Worm (Caenorhabditis elegans) whole organism, L4 larva: ENCODE measurements around the gene mlt-11.

Experiments
- F10B5.3 ChIP-seq: sonication (generic microtip); optimal IDR thresholded peaks from 2 replicates; lab custom pipeline; 2016; ENCODE audit warnings: mild to moderate bottlenecking, missing genetic modification characterization, missing compliant biosample characterization
- F44E2.7 ChIP-seq: fragments of 200-800 bp; sonication (Bioruptor generic); IDR thresholded peaks from 2 replicates; pipeline ENCODE4 v2.1.2; 2022; ENCODE audit warnings: missing genetic modification characterization, missing compliant biosample characterization
- R02D3.7 ChIP-seq: fragments of 150-350 bp; sonication (generic microtip); optimal IDR thresholded peaks from 3 replicates; lab custom pipeline; 2014; ENCODE audit warnings: missing biosample characterization, missing genetic modification characterization
- T20F7.1 ChIP-seq: fragments of 200-800 bp; sonication (Bioruptor generic); optimal IDR thresholded peaks from 2 replicates; lab custom pipeline; 2018; ENCODE audit warnings: mild to moderate bottlenecking, missing genetic modification characterization, missing compliant biosample characterization
- T26A8.4 ChIP-seq: fragments of 200-800 bp; sonication (Bioruptor generic); IDR thresholded peaks from 2 replicates; pipeline ENCODE4 v1.3.6; 2022; ENCODE audit warnings: missing genetic modification characterization, missing compliant biosample characterization
- Y105C5A.15 ChIP-seq: fragments of 200-800 bp; sonication (Bioruptor generic); IDR thresholded peaks from 2 replicates; pipeline ENCODE4 v1.3.6; 2022; ENCODE audit warnings: missing genetic modification characterization, missing compliant biosample characterization
- Y75B8A.6 ChIP-seq: fragments of 200-800 bp; sonication (Bioruptor generic); IDR thresholded peaks from 2 replicates; pipeline ENCODE4 v1.3.6; 2022; ENCODE audit warnings: missing genetic modification reagents, missing genetic modification characterization, missing compliant biosample characterization
- aly-2 ChIP-seq: sonication (generic microtip); optimal IDR thresholded peaks from 2 replicates; lab custom pipeline; 2018; ENCODE audit warnings: missing biosample characterization, missing genetic modification characterization
- arid-1 ChIP-seq: fragments of 200-800 bp; sonication (Bioruptor generic); conservative IDR thresholded peaks from 2 replicates; pipeline ENCODE4 v1.3.6; 2022; ENCODE audit warnings: missing genetic modification reagents, missing genetic modification characterization, missing compliant biosample characterization
- attf-4 ChIP-seq: sonication (generic microtip); optimal IDR thresholded peaks from 3 replicates; lab custom pipeline; 2017; ENCODE audit warnings: missing biosample characterization, missing genetic modification characterization
- ceh-20 ChIP-seq: fragments of 200-800 bp; sonication (Bioruptor generic); IDR thresholded peaks from 2 replicates; pipeline ENCODE4 v1.3.6; 2022; ENCODE audit warnings: missing genetic modification reagents, missing genetic modification characterization, missing compliant biosample characterization
- ceh-28 ChIP-seq: fragments of 150-350 bp; optimal IDR thresholded peaks from 2 replicates; lab custom pipeline; 2014; ENCODE audit warnings: missing biosample characterization, missing genetic modification reagents, missing genetic modification characterization
- ces-1 ChIP-seq: fragments of 150-350 bp; sonication (generic microtip); optimal IDR thresholded peaks from 4 replicates; lab custom pipeline; 2014; ENCODE audit warnings: missing biosample characterization, missing genetic modification reagents, missing genetic modification characterization
- cey-2 ChIP-seq: sonication (generic microtip); optimal IDR thresholded peaks from 3 replicates; lab custom pipeline; 2017; ENCODE audit warnings: missing genetic modification characterization, mild to moderate bottlenecking, missing compliant biosample characterization, antibody characterized with exemption, borderline replicate concordance; ENCODE audit not compliant: insufficient read depth
- ctbp-1 ChIP-seq: fragments of 200-800 bp; sonication (Bioruptor generic); IDR thresholded peaks from 2 replicates; pipeline ENCODE4 v1.3.6; 2022; ENCODE audit warnings: missing genetic modification reagents, missing genetic modification characterization, missing compliant biosample characterization
- daf-12 ChIP-seq: fragments of 150-350 bp; optimal IDR thresholded peaks from 2 replicates; lab custom pipeline; 2014; ENCODE audit warnings: missing biosample characterization, missing genetic modification reagents, missing genetic modification characterization
- daf-19 ChIP-seq: fragments of 200-800 bp; sonication (Bioruptor generic); conservative IDR thresholded peaks from 2 replicates; pipeline ENCODE4 v1.3.6; 2022; ENCODE audit warnings: missing genetic modification characterization, missing compliant biosample characterization
- daf-8 ChIP-seq: fragments of 200-800 bp; sonication (Bioruptor generic); IDR thresholded peaks from 2 replicates; pipeline ENCODE4 v1.3.6; 2022; ENCODE audit warnings: missing genetic modification characterization, missing compliant biosample characterization
- dmd-9 ChIP-seq: fragments of 200-800 bp; sonication (Bioruptor generic); IDR thresholded peaks from 2 replicates; pipeline ENCODE4 v1.3.6; 2022; ENCODE audit warnings: missing genetic modification reagents, missing genetic modification characterization, missing compliant biosample characterization
- fkh-10 ChIP-seq: fragments of 150-350 bp; optimal IDR thresholded peaks from 2 replicates; lab custom pipeline; 2014; ENCODE audit warnings: missing biosample characterization, missing genetic modification reagents, missing genetic modification characterization
- fos-1 ChIP-seq: fragments of 150-350 bp; optimal IDR thresholded peaks from 2 replicates; lab custom pipeline; 2014; ENCODE audit warnings: missing biosample characterization, missing genetic modification characterization
- hif-1 ChIP-seq, 2 experiments: sonication (generic microtip); optimal IDR thresholded peaks; 2 replicates each; lab custom pipeline; 2016 to 2017; ENCODE audit warnings: missing compliant biosample characterization in 2 of 2, missing genetic modification characterization in 2 of 2, missing genetic modification reagents in 2 of 2, missing genotype in 2 of 2, mild to moderate bottlenecking in 1 of 2
- hlh-30 ChIP-seq: sonication (generic microtip); optimal IDR thresholded peaks from 2 replicates; lab custom pipeline; 2017; ENCODE audit warnings: antibody characterized with exemption, mild to moderate bottlenecking, missing genetic modification characterization, missing compliant biosample characterization; ENCODE audit not compliant: insufficient read depth
- hmg-1.1 ChIP-seq: fragments of 200-800 bp; sonication (Bioruptor generic); IDR thresholded peaks from 2 replicates; pipeline ENCODE4 v1.3.6; 2022; ENCODE audit warnings: missing genetic modification reagents, missing genetic modification characterization, missing compliant biosample characterization
- jun-1 ChIP-seq: fragments of 150-350 bp; optimal IDR thresholded peaks from 2 replicates; lab custom pipeline; 2014; ENCODE audit warnings: missing biosample characterization, missing genetic modification reagents, missing genetic modification characterization
- lim-7 ChIP-seq: fragments of 200-800 bp; sonication (Bioruptor generic); IDR thresholded peaks from 2 replicates; pipeline ENCODE4 v1.3.6; 2022; ENCODE audit warnings: missing genetic modification characterization, missing compliant biosample characterization
- lin-1 ChIP-seq: fragments of 200-800 bp; sonication (Bioruptor generic); IDR thresholded peaks from 2 replicates; pipeline ENCODE4 v1.3.6; 2022; ENCODE audit warnings: missing genetic modification reagents, missing genetic modification characterization, missing compliant biosample characterization
- lin-29 ChIP-seq: fragments of 200-800 bp; sonication (Bioruptor generic); IDR thresholded peaks from 2 replicates; pipeline ENCODE4 v1.3.6; 2022; ENCODE audit warnings: missing genetic modification reagents, missing genetic modification characterization, missing compliant biosample characterization
- lin-38 ChIP-seq: fragments of 200-800 bp; sonication (Bioruptor generic); IDR thresholded peaks from 2 replicates; pipeline ENCODE4 v1.3.6; 2022; ENCODE audit warnings: missing genetic modification reagents, missing genetic modification characterization, missing compliant biosample characterization
- lin-39 ChIP-seq: fragments of 150-350 bp; optimal IDR thresholded peaks from 2 replicates; lab custom pipeline; 2014; ENCODE audit warnings: missing biosample characterization, missing genetic modification reagents, missing genetic modification characterization
- lir-3 ChIP-seq: sonication (generic microtip); optimal IDR thresholded peaks from 2 replicates; lab custom pipeline; 2016; ENCODE audit warnings: mild to moderate bottlenecking, missing genetic modification characterization, missing compliant biosample characterization
- madf-5 ChIP-seq, 2 experiments: fragments of 200-800 bp; sonication (Bioruptor generic); IDR thresholded peaks; 2 replicates each; pipeline ENCODE4 v1.3.6; 2022; ENCODE audit warnings: missing compliant biosample characterization in 2 of 2, missing genetic modification characterization in 2 of 2
- madf-9 ChIP-seq: fragments of 200-800 bp; sonication (Bioruptor generic); conservative IDR thresholded peaks from 2 replicates; pipeline ENCODE4 v1.3.6; 2022; ENCODE audit warnings: missing genetic modification reagents, missing genetic modification characterization, missing compliant biosample characterization
- mep-1 ChIP-seq: fragments of 150-350 bp; sonication (generic microtip); optimal IDR thresholded peaks from 3 replicates; lab custom pipeline; 2014; ENCODE audit warnings: missing biosample characterization, missing genetic modification characterization
- mxl-3 ChIP-seq: fragments of 200-800 bp; sonication (Bioruptor generic); optimal IDR thresholded peaks from 2 replicates; lab custom pipeline; 2018; ENCODE audit warnings: mild to moderate bottlenecking, missing genetic modification characterization, missing compliant biosample characterization
- nhr-102 ChIP-seq: sonication (generic microtip); optimal IDR thresholded peaks from 2 replicates; lab custom pipeline; 2016; ENCODE audit warnings: mild to moderate bottlenecking, missing genetic modification characterization, moderate library complexity, missing compliant biosample characterization
- nhr-237 ChIP-seq: sonication (generic microtip); optimal IDR thresholded peaks from 2 replicates; lab custom pipeline; 2017; ENCODE audit warnings: missing biosample characterization, missing genetic modification characterization
- nhr-28 ChIP-seq: fragments of 150-350 bp; optimal IDR thresholded peaks from 2 replicates; lab custom pipeline; 2014; ENCODE audit warnings: missing biosample characterization, missing genetic modification characterization
- nhr-41 ChIP-seq: fragments of 200-800 bp; sonication (Bioruptor generic); IDR thresholded peaks from 2 replicates; pipeline ENCODE4 v1.3.6; 2022; ENCODE audit warnings: missing genetic modification reagents, missing genetic modification characterization, missing compliant biosample characterization
- nhr-48 ChIP-seq: sonication (generic microtip); optimal IDR thresholded peaks from 2 replicates; lab custom pipeline; 2016; ENCODE audit warnings: mild to moderate bottlenecking, missing genetic modification characterization, missing compliant biosample characterization
- nhr-76 ChIP-seq: fragments of 150-350 bp; optimal IDR thresholded peaks from 2 replicates; lab custom pipeline; 2014; ENCODE audit warnings: missing biosample characterization, missing genetic modification characterization
- php-3 ChIP-seq: fragments of 200-800 bp; sonication (Bioruptor generic); IDR thresholded peaks from 2 replicates; pipeline ENCODE4 v1.3.6; 2022; ENCODE audit warnings: missing genetic modification reagents, missing genetic modification characterization, missing compliant biosample characterization
- rbr-2 ChIP-seq: sonication (generic microtip); optimal IDR thresholded peaks from 2 replicates; lab custom pipeline; 2016; ENCODE audit warnings: missing genotype, missing genetic modification characterization, missing compliant biosample characterization
- skn-1 ChIP-seq: fragments of 150-350 bp; optimal IDR thresholded peaks from 2 replicates; lab custom pipeline; 2014; ENCODE audit warnings: missing biosample characterization, missing genetic modification characterization
- spr-1 ChIP-seq: sonication (generic microtip); optimal IDR thresholded peaks from 2 replicates; lab custom pipeline; 2016; ENCODE audit warnings: mild to moderate bottlenecking, missing genetic modification characterization, missing compliant biosample characterization
- tag-97 ChIP-seq: fragments of 200-800 bp; sonication (Bioruptor generic); IDR thresholded peaks from 2 replicates; pipeline ENCODE4 v1.3.6; 2022; ENCODE audit warnings: missing genetic modification characterization, missing compliant biosample characterization
- tra-1 ChIP-seq: fragments of 200-800 bp; sonication (Bioruptor generic); IDR thresholded peaks from 2 replicates; pipeline ENCODE4 v1.3.6; 2022; ENCODE audit warnings: missing genetic modification reagents, missing genetic modification characterization, missing compliant biosample characterization
- unc-62 ChIP-seq, 3 experiments: fragments of 150-350 bp in 1 of 3; sonication (generic microtip); optimal IDR thresholded peaks in 2 of 3; peaks in 1 of 3; 1 replicate in 1 of 3; 2 replicates in 2 of 3; lab custom pipeline; 2014 to 2017; ENCODE audit warnings: missing biosample characterization in 3 of 3, missing genetic modification characterization in 3 of 3, missing genetic modification reagents in 3 of 3, missing genotype in 1 of 3
- zfp-2 ChIP-seq: sonication (generic microtip); optimal IDR thresholded peaks from 2 replicates; lab custom pipeline; 2016; ENCODE audit warnings: mild to moderate bottlenecking, missing genetic modification characterization, missing compliant biosample characterization
- ztf-11 ChIP-seq: fragments of 150-350 bp; optimal IDR thresholded peaks from 2 replicates; lab custom pipeline; 2014; ENCODE audit warnings: missing biosample characterization, missing genetic modification characterization

Gene mlt-11

ce11 chrV:20712318-20712993 is 45.5 kb downstream of the mlt-11 start (continued):
- TF ChIP-seq hmg-1.1 = no peak
- no peak for TF ChIP-seq ztf-11 (tag; lab: Kevin White, UChicago)
- TF ChIP-seq lin-1 = peak; percentile 19; the same call in 1 of the 2 replicates
- TF ChIP-seq php-3 (GFP tag; lab: Robert Waterston, UW) = peak; percentile 65
- no peak for TF ChIP-seq skn-1 (tag; lab: Kevin White, UChicago)
- no peak for TF ChIP-seq Y75B8A.6 (GFP tag; lab: Robert Waterston, UW)
- TF ChIP-seq ctbp-1 = 0 out of 2 replicates have a peak, but pooled peaks have one; percentile 12
- TF ChIP-seq lin-38 (GFP tag; lab: Robert Waterston, UW) = no peak
- no peak for TF ChIP-seq T26A8.4
- TF ChIP-seq nhr-102 (tag; lab: Kevin White, UChicago) = peak; percentile 59
- TF ChIP-seq daf-12 (tag; lab: Kevin White, UChicago) = no peak
- no peak for TF ChIP-seq Y105C5A.15
- TF ChIP-seq F10B5.3 = no peak
- TF ChIP-seq R02D3.7 (tag; lab: Kevin White, UChicago) = no peak
- no peak for TF ChIP-seq nhr-237 (tag; lab: Kevin White, UChicago)
- peak; percentile 88 for TF ChIP-seq cey-2 (tag; lab: Kevin White, UChicago)
- TF ChIP-seq T20F7.1 (GFP tag; lab: Kevin White, UChicago) = peak; percentile 56
- TF ChIP-seq madf-5 (GFP tag; IDR thresholded peaks at IDR 0.05; lab: Robert Waterston, UW) = no peak
- peak; percentile 60 for TF ChIP-seq mxl-3
- no peak for TF ChIP-seq lim-7
- no peak for TF ChIP-seq F44E2.7
- TF ChIP-seq spr-1 = no peak
- TF ChIP-seq hif-1 (tag; optimal IDR thresholded peaks at IDR 0.05; lab: Kevin White, UChicago) = peak in 1 of 2 experiments; percentile 56
- no peak for TF ChIP-seq fkh-10
- peak in 1 of 2 experiments; percentile 96 for TF ChIP-seq unc-62 (GFP tag; optimal IDR thresholded peaks at IDR 0.05 in 1 of 2; lab: Kevin White, UChicago)
- TF ChIP-seq unc-62 (tag; optimal IDR thresholded peaks at IDR 0.05; lab: Kevin White, UChicago) = no peak
- peak; percentile 79 for TF ChIP-seq nhr-48 (tag; lab: Kevin White, UChicago)
- TF ChIP-seq nhr-28 (tag; lab: Kevin White, UChicago) = peak; percentile 88
- no peak for TF ChIP-seq zfp-2 (tag; lab: Kevin White, UChicago)
- no peak for TF ChIP-seq attf-4 (tag; lab: Kevin White, UChicago)
- TF ChIP-seq arid-1 (GFP tag; lab: Robert Waterston, UW) = no peak
- no peak for TF ChIP-seq madf-9 (GFP tag; lab: Robert Waterston, UW)
- peak; percentile 92 for TF ChIP-seq hlh-30 (tag; lab: Kevin White, UChicago)
- 0 out of 2 replicates have a peak, but pooled peaks have one; percentile 24 for TF ChIP-seq nhr-41 (GFP tag; lab: Robert Waterston, UW)
- no peak for TF ChIP-seq daf-8 (GFP tag; lab: Robert Waterston, UW)
- no peak for TF ChIP-seq nhr-76 (tag; lab: Kevin White, UChicago)
- no peak for TF ChIP-seq aly-2 (tag; lab: Kevin White, UChicago)
- no peak for TF ChIP-seq rbr-2
- TF ChIP-seq jun-1 (tag; lab: Kevin White, UChicago) = no peak
- TF ChIP-seq ceh-28 = no peak
- TF ChIP-seq dmd-9 (GFP tag; lab: Robert Waterston, UW) = no peak
- TF ChIP-seq tra-1 (GFP tag; lab: Robert Waterston, UW) = peak; percentile 55; the same call in 1 of the 2 replicates
- no peak for TF ChIP-seq tag-97
- TF ChIP-seq mep-1 (tag; lab: Kevin White, UChicago) = peak; percentile 32
- TF ChIP-seq fos-1 = no peak
- no peak for TF ChIP-seq ces-1 (GFP tag; lab: Kevin White, UChicago)
- TF ChIP-seq lin-39 (tag; lab: Kevin White, UChicago) = no peak
- no peak for TF ChIP-seq daf-19 (GFP tag; lab: Robert Waterston, UW)
- TF ChIP-seq ceh-20 (GFP tag; lab: Robert Waterston, UW) = peak; percentile 71; the same call in 1 of the 2 replicates
- no peak for TF ChIP-seq lin-29 (GFP tag; lab: Robert Waterston, UW)
- TF ChIP-seq lir-3 (tag; lab: Kevin White, UChicago) = no peak
